Fruit fly (Drosophila melanogaster) S2 (cell line): ENCODE measurements around the gene CG32971.

Experiments
- CG8478 ChIP-seq: fragments of >200 bp; optimal IDR thresholded peaks from 2 replicates; lab custom pipeline; 2018
- CTCF ChIP-seq, 2 experiments: fragments of >200 bp; optimal IDR thresholded peaks; 2 replicates each; lab custom pipeline; 2018

DNA sequence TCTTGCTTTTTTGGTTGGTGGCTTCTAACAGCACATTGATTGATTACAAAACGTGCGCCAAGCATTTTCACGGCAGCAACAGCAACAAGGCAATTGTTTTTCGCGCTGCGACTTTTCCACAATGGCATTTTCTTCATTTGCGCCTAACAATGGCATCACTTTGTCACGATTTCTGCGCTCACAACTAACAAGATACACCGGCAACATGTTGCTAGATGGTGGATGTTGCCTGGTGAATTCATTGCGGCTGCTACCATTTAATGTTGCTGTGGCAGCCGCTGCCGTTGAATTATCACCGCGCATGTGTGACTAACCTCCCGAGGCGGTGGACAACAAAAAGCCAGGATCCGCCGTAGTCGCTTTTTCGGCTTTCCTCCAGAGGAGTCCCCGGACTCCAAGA lies 19.3 kb downstream of the CG32971 start:
- no peak for TF ChIP-seq CTCF (optimal IDR thresholded peaks at IDR 0.05; lab: Kevin White, UChicago)
- no peak for TF ChIP-seq CG8478 (lab: Kevin White, UChicago)
